Worm (Caenorhabditis elegans) whole organism, midembryonic: ENCODE measurements around the gene T20B5.2.
A peak's percentile ranks its signal among the peaks of the same experiment; 100 is the strongest.

Experiments used
- T22C8.4 ChIP-seq: fragments of 200-800 bp; sonication (Bioruptor generic); IDR thresholded peaks from 2 replicates; pipeline ENCODE4 v1.3.6; 2022; ENCODE audit warnings: missing genetic modification characterization, missing compliant biosample characterization
- cog-1 ChIP-seq: sonication (generic microtip); optimal IDR thresholded peaks from 2 replicates; lab custom pipeline; 2016; ENCODE audit warnings: missing genetic modification characterization, missing compliant biosample characterization
- flt-1 ChIP-seq: fragments of 200-800 bp; sonication (Bioruptor generic); IDR thresholded peaks from 2 replicates; pipeline ENCODE4 v1.3.6; 2022; ENCODE audit warnings: missing genetic modification characterization, missing compliant biosample characterization
- klf-2 ChIP-seq: fragments of 200-800 bp; sonication (Bioruptor generic); conservative IDR thresholded peaks from 2 replicates; pipeline ENCODE4 v1.3.6; 2022; ENCODE audit warnings: missing genetic modification reagents, missing genetic modification characterization, missing compliant biosample characterization
- med-1 ChIP-seq: sonication (generic microtip); optimal IDR thresholded peaks from 2 replicates; lab custom pipeline; 2017; ENCODE audit warnings: missing genetic modification characterization, mild to moderate bottlenecking, missing compliant biosample characterization, antibody characterized with exemption, missing genetic modification reagents; ENCODE audit not compliant: insufficient read depth
- ref-1 ChIP-seq: fragments of 200-800 bp; sonication (Bioruptor generic); conservative IDR thresholded peaks from 2 replicates; pipeline ENCODE4 v1.3.6; 2022; ENCODE audit warnings: missing genetic modification reagents, missing genetic modification characterization, missing compliant biosample characterization
- tab-1 ChIP-seq: fragments of 200-800 bp; sonication (Bioruptor generic); IDR thresholded peaks from 2 replicates; pipeline ENCODE4 v1.3.6; 2022; ENCODE audit warnings: missing genetic modification characterization, missing compliant biosample characterization
- ztf-23 ChIP-seq: fragments of 200-800 bp; sonication (Bioruptor generic); IDR thresholded peaks from 2 replicates; pipeline ENCODE4 v1.3.6; 2022; ENCODE audit warnings: missing genetic modification reagents, missing genetic modification characterization, missing compliant biosample characterization
- ztf-29 ChIP-seq: fragments of 200-800 bp; sonication (Bioruptor generic); IDR thresholded peaks from 2 replicates; pipeline ENCODE4 v1.3.6; 2022; ENCODE audit warnings: missing genetic modification reagents, missing genetic modification characterization, missing compliant biosample characterization

T20B5.2 gene

ce11 chrX:9303422-9303821 lies 27.5 kb upstream of the T20B5.2 start, which contains the start of gene tmc-2:
Gene tmc-2 (plus strand): TSS chrX:9303722.
- TF ChIP-seq ztf-29 (GFP tag; lab: Robert Waterston, UW) (no peak), ref-1 (GFP tag; lab: Robert Waterston, UW) (no peak), klf-2 (GFP tag; lab: Robert Waterston, UW) (no peak), flt-1 (GFP tag; lab: Robert Waterston, UW) (no peak), ztf-23 (no peak)

ce11 chrX:9311225-9311624 lies 19.7 kb upstream of the T20B5.2 start, which contains the start of gene H29C22.1:
Gene H29C22.1 (minus strand): TSS chrX:9311325.
- TF ChIP-seq tab-1 (GFP tag; lab: Robert Waterston, UW) (no peak), ref-1 (GFP tag; lab: Robert Waterston, UW) (no peak), med-1 (no peak), cog-1 (tag; lab: Kevin White, UChicago) (no peak), flt-1 (GFP tag; lab: Robert Waterston, UW) (no peak), ztf-23 (no peak), ztf-29 (GFP tag; lab: Robert Waterston, UW) (no peak), klf-2 (GFP tag; lab: Robert Waterston, UW) (no peak), T22C8.4 (GFP tag; lab: Robert Waterston, UW) (no peak)

DNA sequence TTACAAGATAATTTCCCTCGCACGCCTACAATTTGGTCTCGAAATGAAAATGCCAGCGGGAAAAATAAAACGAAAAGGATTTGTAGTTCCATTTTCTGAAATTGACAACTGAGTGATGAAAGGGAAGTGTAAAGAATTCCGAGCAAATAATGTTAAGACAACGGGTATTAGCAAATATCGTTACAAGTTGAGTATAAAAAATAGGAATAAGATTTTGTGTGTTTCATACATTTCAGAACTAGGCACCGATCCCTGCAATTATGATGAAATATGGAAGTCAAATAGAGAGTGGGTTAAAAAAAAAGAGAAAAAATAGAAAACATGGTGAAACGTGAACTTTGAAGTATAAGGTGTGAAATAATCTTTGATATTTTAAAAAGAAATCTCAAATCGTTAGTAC lies 16.6 kb upstream of the T20B5.2 start, which contains the start of gene ttr-38:
ttr-38 (minus strand) TSS at position 101 of the 400 bp plus-strand sequence.
- no peak for TF ChIP-seq T22C8.4 (GFP tag; lab: Robert Waterston, UW)
- no peak for TF ChIP-seq flt-1 (GFP tag; lab: Robert Waterston, UW)
- no peak for TF ChIP-seq tab-1 (GFP tag; lab: Robert Waterston, UW)
- TF ChIP-seq klf-2 (GFP tag; lab: Robert Waterston, UW): no peak
- TF ChIP-seq cog-1 (tag; lab: Kevin White, UChicago): no peak
- no peak for TF ChIP-seq med-1
- no peak for TF ChIP-seq ref-1 (GFP tag; lab: Robert Waterston, UW)
- TF ChIP-seq ztf-29 (GFP tag; lab: Robert Waterston, UW): no peak
- TF ChIP-seq ztf-23: no peak

- TF ChIP-seq klf-2 (GFP tag; lab: Robert Waterston, UW) (no peak), cog-1 (tag; lab: Kevin White, UChicago) (no peak), ztf-29 (GFP tag; lab: Robert Waterston, UW) (no peak), med-1 (no peak), flt-1 (GFP tag; lab: Robert Waterston, UW) (no peak), tab-1 (GFP tag; lab: Robert Waterston, UW) (no peak)
Observed at ce11 chrX:9319080-9319479, 11.9 kb upstream of the T20B5.2 start, which contains the start of gene npr-7. Gene npr-7 (minus strand): TSS chrX:9319180.

ce11 chrX:9324962-9325361 lies 6.0 kb upstream of the T20B5.2 start:
- TF ChIP-seq cog-1 (tag; lab: Kevin White, UChicago) (no peak), flt-1 (GFP tag; lab: Robert Waterston, UW) (no peak), T22C8.4 (GFP tag; lab: Robert Waterston, UW) (no peak)

DNA sequence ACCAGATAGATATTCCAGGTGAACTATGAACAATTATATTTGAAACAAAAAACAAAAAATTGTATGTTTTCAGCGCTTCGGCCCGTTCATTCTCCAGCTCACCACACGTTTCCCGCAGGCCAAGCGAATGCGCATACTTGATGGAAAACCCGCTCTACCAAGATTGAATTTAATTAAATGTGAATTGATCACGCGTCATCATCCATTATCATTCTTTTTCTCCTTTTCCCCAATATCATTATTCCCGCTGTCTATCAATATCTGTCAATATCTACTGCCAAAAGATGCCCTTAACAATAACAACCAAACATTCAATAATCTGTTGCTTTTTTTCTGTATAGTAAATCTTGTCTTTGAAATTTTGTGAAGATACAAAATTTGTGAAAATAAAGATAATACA lies 5.3 kb downstream of the T20B5.2 start:
- TF ChIP-seq cog-1 (tag; lab: Kevin White, UChicago) (no peak), klf-2 (GFP tag; lab: Robert Waterston, UW) (no peak), med-1 (no peak), ztf-23 (no peak), ref-1 (GFP tag; lab: Robert Waterston, UW) (no peak), T22C8.4 (GFP tag; lab: Robert Waterston, UW) (no peak), flt-1 (GFP tag; lab: Robert Waterston, UW) (no peak), ztf-29 (GFP tag; lab: Robert Waterston, UW) (no peak), tab-1 (GFP tag; lab: Robert Waterston, UW) (no peak)

ce11 chrX:9337832-9338231 lies 6.9 kb downstream of the T20B5.2 start:
- peak; percentile 72; the same call in 1 of the 2 replicates for TF ChIP-seq ztf-23
- TF ChIP-seq tab-1 (GFP tag; lab: Robert Waterston, UW): no peak; the same call in 1 of the 2 replicates
- peak; percentile 73; the same call in 1 of the 2 replicates for TF ChIP-seq flt-1 (GFP tag; lab: Robert Waterston, UW)
- no peak for TF ChIP-seq ztf-29 (GFP tag; lab: Robert Waterston, UW)
- peak; percentile 57 for TF ChIP-seq cog-1 (tag; lab: Kevin White, UChicago)

DNA sequence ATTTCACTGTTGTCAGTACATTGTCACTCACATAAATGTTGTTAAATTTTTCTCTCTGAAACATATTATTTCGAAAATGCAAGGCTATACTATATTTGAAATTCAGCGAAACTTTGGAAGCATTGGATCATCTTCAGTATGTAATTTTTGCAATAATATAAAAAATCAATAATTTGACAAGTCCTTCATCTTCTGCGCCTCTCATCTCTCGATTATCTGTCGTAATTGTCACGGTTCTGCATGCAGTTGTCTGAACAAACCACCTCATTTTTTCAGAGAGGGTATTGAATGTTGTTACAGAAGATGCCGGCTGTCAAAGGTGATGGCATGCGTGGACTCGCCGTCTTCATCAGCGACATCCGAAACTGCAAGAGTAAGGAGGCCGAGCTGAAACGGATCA lies 7.4 kb downstream of the T20B5.2 start, which contains the start of gene apa-2:
apa-2 (plus strand) TSS at position 301 of the 400 bp plus-strand sequence.
- 0 out of 2 replicates have a peak, but pooled peaks have one; percentile 38 for TF ChIP-seq T22C8.4 (GFP tag; lab: Robert Waterston, UW)
- TF ChIP-seq klf-2 (GFP tag; lab: Robert Waterston, UW): no peak

ce11 chrX:9347380-9347979 lies 16.5 kb downstream of the T20B5.2 start, which contains the start of gene oga-1:
Gene oga-1 (minus strand): TSS chrX:9347430.
- TF ChIP-seq cog-1 (tag; lab: Kevin White, UChicago) (peak; percentile 57), med-1 (no peak), T22C8.4 (GFP tag; lab: Robert Waterston, UW) (no peak)

- TF ChIP-seq ref-1 (GFP tag; lab: Robert Waterston, UW) (no peak), med-1 (no peak), ztf-23 (no peak), klf-2 (GFP tag; lab: Robert Waterston, UW) (no peak), ztf-29 (GFP tag; lab: Robert Waterston, UW) (no peak)
Observed at ce11 chrX:9349844-9350556, 19.0 kb downstream of the T20B5.2 start, which contains the start of gene flp-20. Gene flp-20 (minus strand): TSS chrX:9349894.
